Worm (Caenorhabditis elegans): ENCODE results near the gene ugt-53.

ce11 chrV:2879801-2880200 lies 30.7 kb downstream of the ugt-53 start, which contains the start of gene str-39:
- TF ChIP-seq tbx-8 (GFP tag; optimal IDR thresholded peaks at IDR 0.05) (no peak), nhr-12 (tag; optimal IDR thresholded peaks at IDR 0.05) (no peak), mls-2 (tag; optimal IDR thresholded peaks at IDR 0.05) (no peak), ces-1 (GFP tag; optimal IDR thresholded peaks at IDR 0.05) (no peak), M03D4.4 (tag; optimal IDR thresholded peaks at IDR 0.05) (no peak), sem-2 (GFP tag; optimal IDR thresholded peaks at IDR 0.05) (no peak), nhr-76 (tag; optimal IDR thresholded peaks at IDR 0.05) (no peak), drap-1 (GFP tag; optimal IDR thresholded peaks at IDR 0.05) (no peak), ceh-43 (GFP tag; optimal IDR thresholded peaks at IDR 0.05) (no peak), ceh-83 (GFP tag; optimal IDR thresholded peaks at IDR 0.05) (no peak), snpc-4 (tag; optimal IDR thresholded peaks at IDR 0.05) (no peak), pha-4 (tag; optimal IDR thresholded peaks at IDR 0.05) (no peak), unc-39 (tag; optimal IDR thresholded peaks at IDR 0.05) (no peak), ztf-11 (tag; optimal IDR thresholded peaks at IDR 0.05) (no peak)

Measured in whole organism, mixed stage, embryonic.